Worm (Caenorhabditis elegans) whole organism, L4 larva: Measurements from ENCODE around the gene srlf-10.

Source experiments
- F10B5.3 ChIP-seq: sonication (generic microtip); optimal IDR thresholded peaks from 2 replicates; lab custom pipeline; 2016; ENCODE audit warnings: mild to moderate bottlenecking, missing genetic modification characterization, missing compliant biosample characterization
- F26F4.8 ChIP-seq: fragments of 200-800 bp; sonication (Bioruptor generic); conservative IDR thresholded peaks from 2 replicates; pipeline ENCODE4 v1.3.6; 2022; ENCODE audit warnings: missing genetic modification characterization, missing compliant biosample characterization
- F37D6.2 ChIP-seq: sonication (generic microtip); optimal IDR thresholded peaks from 2 replicates; lab custom pipeline; 2016; ENCODE audit warnings: mild to moderate bottlenecking, missing genetic modification characterization, missing compliant biosample characterization
- R02D3.7 ChIP-seq: fragments of 150-350 bp; sonication (generic microtip); optimal IDR thresholded peaks from 3 replicates; lab custom pipeline; 2014; ENCODE audit warnings: missing biosample characterization, missing genetic modification characterization
- Y105C5A.15 ChIP-seq: fragments of 200-800 bp; sonication (Bioruptor generic); IDR thresholded peaks from 2 replicates; pipeline ENCODE4 v1.3.6; 2022; ENCODE audit warnings: missing genetic modification characterization, missing compliant biosample characterization
- Y48G9A.11 ChIP-seq: fragments of 200-800 bp; sonication (Bioruptor generic); IDR thresholded peaks from 2 replicates; pipeline ENCODE4 v1.3.6; 2022; ENCODE audit warnings: missing genetic modification reagents, missing genetic modification characterization, missing compliant biosample characterization
- Y75B8A.6 ChIP-seq: fragments of 200-800 bp; sonication (Bioruptor generic); IDR thresholded peaks from 2 replicates; pipeline ENCODE4 v1.3.6; 2022; ENCODE audit warnings: missing genetic modification reagents, missing genetic modification characterization, missing compliant biosample characterization
- aha-1 ChIP-seq: fragments of 150-350 bp; peaks from one replicate; lab custom pipeline; 2014; ENCODE audit warnings: missing biosample characterization, missing genetic modification characterization
- ama-1 ChIP-seq: fragments of 150-350 bp; optimal IDR thresholded peaks from 2 replicates; lab custom pipeline; 2014; ENCODE audit warnings: inconsistent platforms, mixed read lengths
- ceh-20 ChIP-seq: fragments of 200-800 bp; sonication (Bioruptor generic); IDR thresholded peaks from 2 replicates; pipeline ENCODE4 v1.3.6; 2022; ENCODE audit warnings: missing genetic modification reagents, missing genetic modification characterization, missing compliant biosample characterization
- daf-12 ChIP-seq: fragments of 150-350 bp; optimal IDR thresholded peaks from 2 replicates; lab custom pipeline; 2014; ENCODE audit warnings: missing biosample characterization, missing genetic modification reagents, missing genetic modification characterization
- dmd-6 ChIP-seq: fragments of 200-800 bp; sonication (Bioruptor generic); IDR thresholded peaks from 2 replicates; pipeline ENCODE4 v1.3.6; 2022; ENCODE audit warnings: missing genetic modification reagents, missing genetic modification characterization, missing compliant biosample characterization
- dmd-9 ChIP-seq: fragments of 200-800 bp; sonication (Bioruptor generic); IDR thresholded peaks from 2 replicates; pipeline ENCODE4 v1.3.6; 2022; ENCODE audit warnings: missing genetic modification reagents, missing genetic modification characterization, missing compliant biosample characterization
- dve-1 ChIP-seq: sonication (generic microtip); optimal IDR thresholded peaks from 2 replicates; lab custom pipeline; 2017; ENCODE audit warnings: antibody characterized with exemption, mild to moderate bottlenecking, missing genetic modification characterization, missing compliant biosample characterization; ENCODE audit not compliant: insufficient read depth
- egl-27 ChIP-seq: sonication (generic microtip); optimal IDR thresholded peaks from 3 replicates; lab custom pipeline; 2017; ENCODE audit warnings: missing biosample characterization, missing genetic modification reagents, missing genetic modification characterization
- hif-1 ChIP-seq, 2 experiments: sonication (generic microtip); optimal IDR thresholded peaks; 2 replicates each; lab custom pipeline; 2016 to 2017; ENCODE audit warnings: missing compliant biosample characterization in 2 of 2, missing genetic modification characterization in 2 of 2, missing genetic modification reagents in 2 of 2, missing genotype in 2 of 2, mild to moderate bottlenecking in 1 of 2
- lin-13 ChIP-seq: fragments of 150-350 bp; optimal IDR thresholded peaks from 2 replicates; lab custom pipeline; 2014; ENCODE audit warnings: missing biosample characterization, missing genetic modification reagents, missing genetic modification characterization
- madf-5 ChIP-seq, 2 experiments: fragments of 200-800 bp; sonication (Bioruptor generic); IDR thresholded peaks; 2 replicates each; pipeline ENCODE4 v1.3.6; 2022; ENCODE audit warnings: missing compliant biosample characterization in 2 of 2, missing genetic modification characterization in 2 of 2
- madf-9 ChIP-seq: fragments of 200-800 bp; sonication (Bioruptor generic); conservative IDR thresholded peaks from 2 replicates; pipeline ENCODE4 v1.3.6; 2022; ENCODE audit warnings: missing genetic modification reagents, missing genetic modification characterization, missing compliant biosample characterization
- mdl-1 ChIP-seq, 2 experiments: fragments of 150-350 bp in 1 of 2; sonication (generic microtip) in 1 of 2; optimal IDR thresholded peaks; 2 replicates each; lab custom pipeline; 2014 to 2017; ENCODE audit warnings: missing biosample characterization in 2 of 2, missing genetic modification characterization in 2 of 2
- mes-2 ChIP-seq: sonication (generic microtip); optimal IDR thresholded peaks from 2 replicates; lab custom pipeline; 2016; ENCODE audit warnings: missing genotype, mild to moderate bottlenecking, missing genetic modification characterization, missing compliant biosample characterization; ENCODE audit not compliant: poor library complexity, severe bottlenecking
- mxl-3 ChIP-seq: fragments of 200-800 bp; sonication (Bioruptor generic); optimal IDR thresholded peaks from 2 replicates; lab custom pipeline; 2018; ENCODE audit warnings: mild to moderate bottlenecking, missing genetic modification characterization, missing compliant biosample characterization
- nhr-10 ChIP-seq: fragments of 150-350 bp; optimal IDR thresholded peaks from 2 replicates; lab custom pipeline; 2014; ENCODE audit warnings: missing biosample characterization, missing genetic modification characterization
- nhr-111 ChIP-seq: fragments of 200-800 bp; sonication (Bioruptor generic); optimal IDR thresholded peaks from 2 replicates; lab custom pipeline; 2018; ENCODE audit warnings: mild to moderate bottlenecking, missing genetic modification characterization, missing compliant biosample characterization
- nhr-25 ChIP-seq: sonication (generic microtip); optimal IDR thresholded peaks from 2 replicates; lab custom pipeline; 2017; ENCODE audit warnings: missing genetic modification characterization, mild to moderate bottlenecking, missing compliant biosample characterization, antibody characterized with exemption, moderate library complexity, borderline replicate concordance; ENCODE audit not compliant: insufficient read depth
- nhr-28 ChIP-seq: fragments of 150-350 bp; optimal IDR thresholded peaks from 2 replicates; lab custom pipeline; 2014; ENCODE audit warnings: missing biosample characterization, missing genetic modification characterization
- nhr-41 ChIP-seq: fragments of 200-800 bp; sonication (Bioruptor generic); IDR thresholded peaks from 2 replicates; pipeline ENCODE4 v1.3.6; 2022; ENCODE audit warnings: missing genetic modification reagents, missing genetic modification characterization, missing compliant biosample characterization
- nhr-42 ChIP-seq: fragments of 200-800 bp; sonication (Bioruptor generic); IDR thresholded peaks from 2 replicates; pipeline ENCODE4 v1.3.6; 2022; ENCODE audit warnings: missing genetic modification characterization, missing compliant biosample characterization
- nhr-48 ChIP-seq: sonication (generic microtip); optimal IDR thresholded peaks from 2 replicates; lab custom pipeline; 2016; ENCODE audit warnings: mild to moderate bottlenecking, missing genetic modification characterization, missing compliant biosample characterization
- nhr-76 ChIP-seq: fragments of 150-350 bp; optimal IDR thresholded peaks from 2 replicates; lab custom pipeline; 2014; ENCODE audit warnings: missing biosample characterization, missing genetic modification characterization
- pha-4 ChIP-seq, 2 experiments: fragments of 150-350 bp in 1 of 2; fragments of 200-800 bp in 1 of 2; sonication (Bioruptor generic) in 1 of 2; IDR thresholded peaks in 1 of 2; optimal IDR thresholded peaks in 1 of 2; 2 replicates each; pipeline versions ENCODE4 v1.3.6 to Lab custom; 2014 to 2022; ENCODE audit warnings: missing genetic modification characterization in 2 of 2, missing genetic modification reagents in 2 of 2, missing biosample characterization in 1 of 2, missing compliant biosample characterization in 1 of 2
- spr-1 ChIP-seq: sonication (generic microtip); optimal IDR thresholded peaks from 2 replicates; lab custom pipeline; 2016; ENCODE audit warnings: mild to moderate bottlenecking, missing genetic modification characterization, missing compliant biosample characterization
- spr-3 ChIP-seq: fragments of 200-800 bp; sonication (Bioruptor generic); optimal IDR thresholded peaks from 2 replicates; lab custom pipeline; 2018; ENCODE audit warnings: mild to moderate bottlenecking, missing genetic modification characterization, missing compliant biosample characterization
- tag-97 ChIP-seq: fragments of 200-800 bp; sonication (Bioruptor generic); IDR thresholded peaks from 2 replicates; pipeline ENCODE4 v1.3.6; 2022; ENCODE audit warnings: missing genetic modification characterization, missing compliant biosample characterization
- zag-1 ChIP-seq: fragments of 150-350 bp; optimal IDR thresholded peaks from 2 replicates; lab custom pipeline; 2014; ENCODE audit warnings: missing biosample characterization, missing genetic modification characterization
- zfp-2 ChIP-seq: sonication (generic microtip); optimal IDR thresholded peaks from 2 replicates; lab custom pipeline; 2016; ENCODE audit warnings: mild to moderate bottlenecking, missing genetic modification characterization, missing compliant biosample characterization
- zip-2 ChIP-seq: fragments of 150-350 bp; optimal IDR thresholded peaks from 2 replicates; lab custom pipeline; 2014; ENCODE audit warnings: missing biosample characterization, missing genetic modification characterization
- ztf-11 ChIP-seq: fragments of 150-350 bp; optimal IDR thresholded peaks from 2 replicates; lab custom pipeline; 2014; ENCODE audit warnings: missing biosample characterization, missing genetic modification characterization

srlf-10 gene

DNA sequence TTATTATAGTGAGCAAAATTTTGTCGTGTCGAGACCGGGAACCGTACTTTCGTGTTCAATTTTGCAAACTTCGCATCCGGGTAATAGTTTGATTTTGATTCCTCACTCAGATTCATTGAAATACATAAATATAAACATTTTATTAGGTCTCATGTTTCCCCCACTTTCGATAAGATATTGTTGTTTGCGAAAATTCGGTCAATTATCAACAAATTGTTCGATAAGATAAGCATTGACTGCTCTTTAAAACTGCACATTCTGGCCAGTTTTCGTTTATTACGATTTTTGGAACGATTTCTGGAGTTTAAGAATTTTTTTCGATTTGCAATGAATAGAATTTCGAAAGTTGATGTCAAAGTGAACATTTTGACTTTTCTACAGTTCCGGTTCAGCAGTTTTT lies 13.4 kb upstream of the srlf-10 start (continued):
- TF ChIP-seq tag-97 (GFP tag; lab: Robert Waterston, UW) (no peak), mes-2 (no peak), zip-2 (tag; lab: Kevin White, UChicago) (no peak), F37D6.2 (no peak), ztf-11 (no peak), dmd-6 (peak; percentile 23; the same call in 1 of the 2 replicates), mdl-1 (tag; optimal IDR thresholded peaks at IDR 0.05; lab: Kevin White, UChicago) (no peak), ceh-20 (GFP tag; lab: Robert Waterston, UW) (no peak), nhr-28 (tag; lab: Kevin White, UChicago) (peak; percentile 31), egl-27 (tag; lab: Kevin White, UChicago) (no peak), madf-5 (GFP tag; IDR thresholded peaks at IDR 0.05; lab: Robert Waterston, UW) (no peak), spr-3 (GFP tag; lab: Kevin White, UChicago) (no peak), nhr-10 (tag; lab: Kevin White, UChicago) (no peak), nhr-111 (no peak)

DNA sequence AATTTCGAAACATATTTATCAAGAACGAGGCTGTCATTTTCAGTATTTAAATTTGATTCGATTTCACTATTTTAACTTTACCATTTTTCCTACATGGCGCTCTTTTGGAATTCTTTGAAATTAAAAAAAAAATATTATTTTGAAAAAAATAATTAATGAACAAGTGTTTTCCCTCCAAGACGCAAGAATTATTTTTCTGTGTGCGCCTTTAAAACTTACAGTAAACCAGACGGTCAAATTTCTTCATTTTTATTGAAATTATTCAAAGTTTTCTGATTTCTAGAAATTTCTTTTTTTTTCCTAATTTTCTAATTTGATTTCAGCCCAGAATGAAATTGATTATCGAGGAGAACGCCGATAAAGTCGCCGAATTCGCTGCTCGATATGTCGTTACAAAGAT lies 12.9 kb upstream of the srlf-10 start, which contains the start of gene T03F6.3:
T03F6.3 (plus strand) TSS at position 318 of the 400 bp plus-strand sequence.
- no peak for TF ChIP-seq ama-1 (lab: Kevin White, UChicago)
- TF ChIP-seq lin-13 (GFP tag; lab: Kevin White, UChicago), result no peak
- no peak for TF ChIP-seq F26F4.8 (GFP tag; lab: Robert Waterston, UW)
- TF ChIP-seq nhr-42, result no peak
- TF ChIP-seq, all 104 proteins: peak for 0

DNA sequence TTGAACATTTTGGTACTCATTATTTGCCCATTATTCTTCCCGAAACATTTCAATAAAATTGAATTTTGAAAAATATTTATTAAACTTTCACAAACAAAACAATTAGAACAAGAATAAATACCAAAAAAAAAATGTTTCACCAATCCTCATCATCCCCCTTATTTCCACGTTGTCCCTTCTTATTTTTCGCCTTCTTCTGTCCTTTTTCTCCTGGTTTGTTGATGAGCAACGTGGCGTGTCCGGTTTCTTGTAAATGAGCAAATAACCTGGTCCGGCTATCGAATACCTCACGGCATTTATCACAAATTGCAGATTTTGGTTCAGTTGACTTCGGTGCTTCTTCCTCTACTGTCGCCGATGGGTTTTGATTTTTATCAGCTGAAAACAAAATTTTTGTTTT lies 11.2 kb upstream of the srlf-10 start:
- TF ChIP-seq hif-1 (tag; optimal IDR thresholded peaks at IDR 0.05; lab: Kevin White, UChicago) (no peak), dmd-6 (no peak), Y75B8A.6 (GFP tag; lab: Robert Waterston, UW) (no peak), mxl-3 (GFP tag; lab: Kevin White, UChicago) (no peak), zfp-2 (no peak), Y105C5A.15 (GFP tag; lab: Robert Waterston, UW) (no peak), aha-1 (no peak), spr-1 (tag; lab: Kevin White, UChicago) (no peak), pha-4 (GFP tag; IDR thresholded peaks at IDR 0.05; lab: Robert Waterston, UW) (no peak), pha-4 (tag; optimal IDR thresholded peaks at IDR 0.05; lab: Kevin White, UChicago) (no peak), Y48G9A.11 (GFP tag; lab: Robert Waterston, UW) (no peak; the same call in 1 of the 2 replicates), R02D3.7 (tag; lab: Kevin White, UChicago) (no peak), nhr-42 (no peak), daf-12 (tag; lab: Kevin White, UChicago) (no peak), nhr-41 (GFP tag; lab: Robert Waterston, UW) (no peak), zag-1 (no peak), F10B5.3 (tag; lab: Kevin White, UChicago) (no peak)

DNA sequence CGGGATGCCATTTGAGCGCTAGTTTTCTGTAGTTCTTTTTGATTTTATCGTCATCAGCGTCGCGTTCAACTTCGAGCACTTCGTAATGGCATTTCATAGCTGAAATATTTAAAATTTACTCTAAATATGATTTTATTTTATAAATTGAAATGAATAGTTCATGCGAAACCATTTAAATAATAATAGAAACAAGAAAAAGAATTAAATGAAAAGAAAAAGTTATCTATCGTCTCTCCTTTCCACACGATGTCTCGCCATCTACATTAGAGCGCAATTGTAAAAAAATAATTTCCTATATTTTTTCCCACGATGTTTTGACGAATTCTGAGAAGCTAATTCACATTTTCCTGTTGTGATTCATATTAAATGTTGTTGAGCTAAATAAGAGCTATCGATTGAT lies 8.8 kb upstream of the srlf-10 start, which contains the start of gene dnj-17:
dnj-17 (minus strand) TSS at position 101 of the 400 bp plus-strand sequence.
- no peak for TF ChIP-seq nhr-76
- TF ChIP-seq mxl-3 (GFP tag; lab: Kevin White, UChicago), result no peak
- no peak for TF ChIP-seq dmd-9 (GFP tag; lab: Robert Waterston, UW)
- TF ChIP-seq, all 104 proteins: peak for 0

DNA sequence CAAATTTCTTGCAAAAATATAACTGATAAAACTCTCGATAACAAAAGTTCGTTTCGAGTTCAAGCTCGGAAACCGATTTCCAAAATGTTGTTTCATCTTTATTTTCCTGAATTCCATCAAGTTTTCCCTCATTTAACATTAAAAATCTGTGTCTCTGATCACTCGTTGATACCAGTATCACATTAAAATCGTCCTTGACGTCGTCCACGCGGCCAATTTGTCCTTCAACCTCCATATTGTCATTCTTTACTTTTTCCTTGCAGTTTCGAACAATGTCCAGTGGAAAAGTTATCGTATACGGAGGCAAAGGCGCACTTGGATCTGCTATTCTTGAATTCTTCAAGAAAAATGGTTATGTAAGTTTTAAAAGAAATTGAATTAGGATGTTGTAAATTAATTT lies 8.4 kb upstream of the srlf-10 start, which contains the start of gene qdpr-1:
qdpr-1 (plus strand) TSS at position 264 of the 400 bp plus-strand sequence.
- TF ChIP-seq nhr-25 (tag; lab: Kevin White, UChicago), result no peak
- TF ChIP-seq nhr-48, result no peak
- TF ChIP-seq dve-1 (tag; lab: Kevin White, UChicago), result no peak
- TF ChIP-seq madf-9 (GFP tag; lab: Robert Waterston, UW), result no peak
- TF ChIP-seq mxl-3 (GFP tag; lab: Kevin White, UChicago), result peak; percentile 43
